Fruit fly (Drosophila melanogaster) Kc167 (cell line): ENCODE results near the gene Zaf1.

Experiments
- Myc ChIP-seq: fragments of >200 bp; optimal IDR thresholded peaks from 2 replicates; lab custom pipeline; 2017; ENCODE audit warnings: missing external identifiers
- Sin3A ChIP-seq: fragments of >200 bp; optimal IDR thresholded peaks from 2 replicates; lab custom pipeline; 2018; ENCODE audit warnings: missing external identifiers
- h ChIP-seq: fragments of >200 bp; optimal IDR thresholded peaks from 3 replicates; lab custom pipeline; 2018; ENCODE audit warnings: missing external identifiers
- insv ChIP-seq: fragments of >200 bp; optimal IDR thresholded peaks from 3 replicates; lab custom pipeline; 2018; ENCODE audit warnings: missing external identifiers
- psq ChIP-seq: fragments of >200 bp; optimal IDR thresholded peaks from 2 replicates; lab custom pipeline; 2017; ENCODE audit warnings: missing external identifiers
- ttk ChIP-seq: sonication (Bioruptor generic); optimal IDR thresholded peaks from 2 replicates; lab custom pipeline; 2017; ENCODE audit warnings: missing external identifiers

DNA sequence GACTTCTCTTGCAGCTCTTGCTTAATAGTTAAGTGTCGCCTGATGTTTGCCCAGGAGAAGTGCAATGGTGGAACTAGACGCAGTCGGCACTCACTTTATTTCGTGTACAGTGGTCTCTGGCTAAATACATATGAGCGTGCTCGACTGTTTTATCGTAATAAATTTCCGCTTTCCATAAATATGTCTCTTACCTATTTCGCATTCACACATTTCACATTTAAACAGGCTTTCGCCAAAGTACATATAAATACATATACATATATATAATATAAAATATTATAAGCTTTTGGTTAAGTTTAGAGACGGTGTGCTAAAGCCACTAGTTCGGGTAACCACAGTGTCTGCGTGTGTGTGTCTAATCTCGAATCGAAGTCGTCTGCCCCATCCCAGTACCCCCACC, 18.8 kb downstream of the Zaf1 start:
- no peak for TF ChIP-seq psq (lab: Kevin White, UChicago)
- no peak for TF ChIP-seq Sin3A (lab: Kevin White, UChicago)
- TF ChIP-seq h (lab: Kevin White, UChicago), result no peak
- no peak for TF ChIP-seq ttk
- no peak for TF ChIP-seq insv (lab: Kevin White, UChicago)
- TF ChIP-seq Myc, result no peak
